Worm (Caenorhabditis elegans) whole organism, L1 larva: Measurements from ENCODE around the gene slcr-46.1.

Experiments
- aha-1 ChIP-seq: fragments of 150-350 bp; optimal IDR thresholded peaks from 2 replicates; lab custom pipeline; 2014; ENCODE audit warnings: missing biosample characterization, missing genetic modification characterization
- ceh-63 ChIP-seq: fragments of 200-800 bp; sonication (Bioruptor generic); optimal IDR thresholded peaks from 2 replicates; lab custom pipeline; 2018; ENCODE audit warnings: mild to moderate bottlenecking, missing genetic modification characterization, missing compliant biosample characterization
- fkh-10 ChIP-seq: sonication (generic microtip); optimal IDR thresholded peaks from 2 replicates; lab custom pipeline; 2017; ENCODE audit warnings: missing biosample characterization, missing genetic modification reagents, missing genetic modification characterization
- irx-1 ChIP-seq: sonication (generic microtip); optimal IDR thresholded peaks from 2 replicates; lab custom pipeline; 2016; ENCODE audit warnings: missing genetic modification characterization, missing compliant biosample characterization
- lsy-2 ChIP-seq, 2 experiments: fragments of 150-350 bp; optimal IDR thresholded peaks; 2 replicates each; lab custom pipeline; 2014; ENCODE audit warnings: missing biosample characterization in 2 of 2, missing genetic modification characterization in 2 of 2
- mdl-1 ChIP-seq, 2 experiments: fragments of 150-350 bp; optimal IDR thresholded peaks; 2 replicates each; lab custom pipeline; 2014 to 2017; ENCODE audit warnings: missing biosample characterization in 2 of 2, missing genetic modification characterization in 2 of 2, inconsistent platforms in 1 of 2
- nhr-77 ChIP-seq: fragments of 150-350 bp; optimal IDR thresholded peaks from 2 replicates; lab custom pipeline; 2014; ENCODE audit warnings: missing biosample characterization, missing genetic modification characterization
- pag-3 ChIP-seq: sonication (generic microtip); optimal IDR thresholded peaks from 2 replicates; lab custom pipeline; 2017; ENCODE audit warnings: missing genetic modification characterization, mild to moderate bottlenecking, missing compliant biosample characterization, antibody characterized with exemption, borderline replicate concordance; ENCODE audit not compliant: insufficient read depth
- rnt-1 ChIP-seq: sonication (generic microtip); optimal IDR thresholded peaks from 2 replicates; lab custom pipeline; 2016; ENCODE audit warnings: mild to moderate bottlenecking, missing genetic modification characterization, moderate library complexity, missing compliant biosample characterization
- unc-62 ChIP-seq: fragments of 150-350 bp; optimal IDR thresholded peaks from 2 replicates; lab custom pipeline; 2014; ENCODE audit warnings: missing biosample characterization, missing genetic modification reagents, missing genetic modification characterization

DNA sequence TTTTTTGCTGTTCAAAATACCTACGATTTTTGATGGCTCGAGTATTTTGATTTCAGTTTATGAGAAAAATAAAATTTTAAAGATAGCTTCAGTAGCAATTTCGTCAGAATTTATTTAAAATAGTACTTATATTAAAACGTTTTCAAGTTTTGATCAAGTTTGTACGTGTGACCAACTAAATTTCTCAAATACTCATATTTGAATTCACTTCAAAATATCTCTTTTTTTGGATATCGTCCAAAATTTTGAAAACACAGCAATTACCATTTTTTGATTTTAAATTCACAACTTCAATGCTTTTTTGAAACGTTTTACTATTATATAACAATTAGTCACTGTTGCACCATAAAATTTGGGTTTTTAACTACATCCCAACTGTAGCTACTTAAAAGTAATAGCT, 5.3 kb upstream of the slcr-46.1 start:
- TF ChIP-seq nhr-77 (no peak), fkh-10 (GFP tag; lab: Kevin White, UChicago) (no peak), unc-62 (GFP tag; lab: Kevin White, UChicago) (no peak), lsy-2 (tag; optimal IDR thresholded peaks at IDR 0.05; lab: Kevin White, UChicago) (no peak), pag-3 (tag; lab: Kevin White, UChicago) (no peak), aha-1 (tag; lab: Kevin White, UChicago) (no peak), ceh-63 (GFP tag; lab: Kevin White, UChicago) (no peak), rnt-1 (no peak), irx-1 (tag; lab: Kevin White, UChicago) (no peak), mdl-1 (tag; optimal IDR thresholded peaks at IDR 0.05; lab: Kevin White, UChicago) (no peak)
